Worm (Caenorhabditis elegans) whole organism, early embryonic: ENCODE results near the gene C07A4.3.
A peak's percentile ranks its signal among the peaks of the same experiment; 100 is the strongest.

Experiments
- B0310.2 ChIP-seq: sonication (generic microtip); optimal IDR thresholded peaks from 2 replicates; lab custom pipeline; 2016; ENCODE audit warnings: mild to moderate bottlenecking, missing genetic modification characterization, missing compliant biosample characterization
- F13C5.2 ChIP-seq: sonication (generic microtip); optimal IDR thresholded peaks from 2 replicates; lab custom pipeline; 2017; ENCODE audit warnings: mild to moderate bottlenecking, missing genetic modification characterization, inconsistent platforms, missing compliant biosample characterization
- aly-1 ChIP-seq: sonication (generic microtip); optimal IDR thresholded peaks from 2 replicates; lab custom pipeline; 2016; ENCODE audit warnings: missing genetic modification characterization, missing compliant biosample characterization
- ama-1 ChIP-seq: fragments of 150-350 bp; optimal IDR thresholded peaks from 2 replicates; lab custom pipeline; 2014
- ceh-13 ChIP-seq: fragments of 200-800 bp; sonication (Bioruptor generic); optimal IDR thresholded peaks from 2 replicates; lab custom pipeline; 2018; ENCODE audit warnings: mild to moderate bottlenecking, missing genetic modification characterization, missing compliant biosample characterization
- ceh-36 ChIP-seq: sonication (generic microtip); optimal IDR thresholded peaks from 2 replicates; lab custom pipeline; 2016; ENCODE audit warnings: missing genetic modification characterization, inconsistent platforms, missing compliant biosample characterization
- ets-7 ChIP-seq: sonication (generic microtip); optimal IDR thresholded peaks from 2 replicates; lab custom pipeline; 2016; ENCODE audit warnings: missing genotype, missing genetic modification characterization, missing compliant biosample characterization
- flt-1 ChIP-seq: fragments of 200-800 bp; sonication (Bioruptor generic); IDR thresholded peaks from 2 replicates; pipeline ENCODE4 v1.3.6; 2022; ENCODE audit warnings: missing genetic modification characterization, missing compliant biosample characterization
- hmbx-1 ChIP-seq: sonication (generic microtip); optimal IDR thresholded peaks from 2 replicates; lab custom pipeline; 2016; ENCODE audit warnings: mild to moderate bottlenecking, missing genetic modification characterization, missing compliant biosample characterization
- hmg-4 ChIP-seq: fragments of 200-800 bp; sonication (Bioruptor generic); optimal IDR thresholded peaks from 2 replicates; lab custom pipeline; 2018; ENCODE audit warnings: mild to moderate bottlenecking, missing genetic modification characterization, missing compliant biosample characterization
- hnd-1 ChIP-seq: sonication (generic microtip); optimal IDR thresholded peaks from 2 replicates; lab custom pipeline; 2016; ENCODE audit warnings: missing genetic modification characterization, missing compliant biosample characterization
- pes-1 ChIP-seq: fragments of 200-800 bp; sonication (Bioruptor generic); IDR thresholded peaks from 2 replicates; pipeline ENCODE4 v1.3.6; 2022; ENCODE audit warnings: missing genetic modification reagents, missing genetic modification characterization, missing compliant biosample characterization
- scrt-1 ChIP-seq: fragments of 200-800 bp; sonication (Bioruptor generic); IDR thresholded peaks from 2 replicates; pipeline ENCODE4 v1.3.6; 2022; ENCODE audit warnings: missing genetic modification characterization, missing compliant biosample characterization
- sea-1 ChIP-seq: fragments of 200-800 bp; sonication (Bioruptor generic); conservative IDR thresholded peaks from 2 replicates; pipeline ENCODE4 v1.3.6; 2022; ENCODE audit warnings: missing genetic modification characterization, missing compliant biosample characterization
- tbx-11 ChIP-seq: fragments of 200-800 bp; sonication (Bioruptor generic); IDR thresholded peaks from 2 replicates; pipeline ENCODE4 v1.3.6; 2022; ENCODE audit warnings: missing genetic modification characterization, missing compliant biosample characterization
- tbx-37 ChIP-seq: fragments of 200-800 bp; sonication (Bioruptor generic); conservative IDR thresholded peaks from 2 replicates; pipeline ENCODE4 v1.3.6; 2022; ENCODE audit warnings: missing genetic modification reagents, missing genetic modification characterization, missing compliant biosample characterization
- tra-4 ChIP-seq: sonication (generic microtip); optimal IDR thresholded peaks from 2 replicates; lab custom pipeline; 2017; ENCODE audit warnings: missing genetic modification characterization, missing compliant biosample characterization

Gene C07A4.3

ce11 chrX:10146592-10146991 lies 28.2 kb upstream of the C07A4.3 start, which contains the start of gene unc-115:
Gene unc-115 (plus strand): TSS chrX:10146892.
- no peak for TF ChIP-seq hnd-1
- TF ChIP-seq B0310.2 (tag; lab: Kevin White, UChicago) = peak; percentile 6
- TF ChIP-seq sea-1 = 0 out of 2 replicates have a peak, but pooled peaks have one; percentile 26
- no peak for TF ChIP-seq tra-4 (tag; lab: Kevin White, UChicago)
- TF ChIP-seq flt-1 (GFP tag; lab: Robert Waterston, UW) = no peak
- TF ChIP-seq hmg-4 (GFP tag; lab: Kevin White, UChicago) = peak; percentile 93
- TF ChIP-seq aly-1 (tag; lab: Kevin White, UChicago) = peak; percentile 75
- TF ChIP-seq hmbx-1 = no peak
- no peak for TF ChIP-seq ets-7
- 0 out of 2 replicates have a peak, but pooled peaks have one; percentile 33 for TF ChIP-seq scrt-1
- peak; percentile 82 for TF ChIP-seq F13C5.2 (tag; lab: Kevin White, UChicago)
- TF ChIP-seq ceh-13 = no peak

- no peak for TF ChIP-seq hmbx-1
- no peak for TF ChIP-seq ceh-13
- no peak for TF ChIP-seq flt-1 (GFP tag; lab: Robert Waterston, UW)
- TF ChIP-seq sea-1 = no peak
- no peak for TF ChIP-seq B0310.2 (tag; lab: Kevin White, UChicago)
- TF ChIP-seq ets-7 = no peak
- no peak for TF ChIP-seq hnd-1
- no peak for TF ChIP-seq hmg-4 (GFP tag; lab: Kevin White, UChicago)
- no peak for TF ChIP-seq F13C5.2 (tag; lab: Kevin White, UChicago)
- no peak for TF ChIP-seq scrt-1
Measured at ce11 chrX:10147236-10147635, 27.5 kb upstream of the C07A4.3 start.

- TF ChIP-seq scrt-1 (peak; percentile 33; the same call in 1 of the 2 replicates), tbx-11 (GFP tag; lab: Robert Waterston, UW) (peak; percentile 43; the same call in 1 of the 2 replicates), pes-1 (GFP tag; lab: Robert Waterston, UW) (peak; percentile 78), hnd-1 (peak; percentile 7), ama-1 (lab: Kevin White, UChicago) (no peak), ceh-13 (no peak), flt-1 (GFP tag; lab: Robert Waterston, UW) (peak; percentile 70), ceh-36 (tag; lab: Kevin White, UChicago) (peak; percentile 34), sea-1 (peak; percentile 61; the same call in 1 of the 2 replicates), hmg-4 (GFP tag; lab: Kevin White, UChicago) (peak; percentile 41)
Measured at ce11 chrX:10148235-10148872, 26.4 kb upstream of the C07A4.3 start.

ce11 chrX:10150918-10151317 lies 23.9 kb upstream of the C07A4.3 start:
- TF ChIP-seq pes-1 (GFP tag; lab: Robert Waterston, UW) (no peak), ceh-13 (no peak), F13C5.2 (tag; lab: Kevin White, UChicago) (no peak), tra-4 (tag; lab: Kevin White, UChicago) (no peak), hmbx-1 (no peak), scrt-1 (no peak), hmg-4 (GFP tag; lab: Kevin White, UChicago) (no peak), ama-1 (lab: Kevin White, UChicago) (no peak)

ce11 chrX:10154317-10154942 lies 20.4 kb upstream of the C07A4.3 start, which contains the start of gene F09B9.5:
Gene F09B9.5 (plus strand): TSS chrX:10154817.
- TF ChIP-seq pes-1 (GFP tag; lab: Robert Waterston, UW) (0 out of 2 replicates have a peak, but pooled peaks have one; percentile 44), ets-7 (no peak), tra-4 (tag; lab: Kevin White, UChicago) (no peak)

ce11 chrX:10155127-10155526 lies 19.7 kb upstream of the C07A4.3 start:
- TF ChIP-seq tbx-11 (GFP tag; lab: Robert Waterston, UW) (no peak), ama-1 (lab: Kevin White, UChicago) (no peak), ceh-36 (tag; lab: Kevin White, UChicago) (no peak), hnd-1 (no peak), hmg-4 (GFP tag; lab: Kevin White, UChicago) (no peak), pes-1 (GFP tag; lab: Robert Waterston, UW) (no peak), ets-7 (no peak), flt-1 (GFP tag; lab: Robert Waterston, UW) (no peak), tra-4 (tag; lab: Kevin White, UChicago) (no peak), hmbx-1 (no peak), F13C5.2 (tag; lab: Kevin White, UChicago) (no peak), scrt-1 (no peak), aly-1 (tag; lab: Kevin White, UChicago) (no peak), tbx-37 (GFP tag; lab: Robert Waterston, UW) (no peak), sea-1 (no peak), B0310.2 (tag; lab: Kevin White, UChicago) (no peak), ceh-13 (no peak)

- TF ChIP-seq ceh-36 (tag; lab: Kevin White, UChicago) (no peak), hmg-4 (GFP tag; lab: Kevin White, UChicago) (peak; percentile 59)
Measured at ce11 chrX:10158716-10159115, 16.1 kb upstream of the C07A4.3 start, which contains the start of gene erd-2.1. Gene erd-2.1 (minus strand): TSS chrX:10158829.

- TF ChIP-seq aly-1 (tag; lab: Kevin White, UChicago) = no peak
- no peak for TF ChIP-seq tbx-11 (GFP tag; lab: Robert Waterston, UW)
- TF ChIP-seq ceh-36 (tag; lab: Kevin White, UChicago) = no peak
- no peak for TF ChIP-seq hnd-1
- TF ChIP-seq pes-1 (GFP tag; lab: Robert Waterston, UW) = no peak
- TF ChIP-seq hmg-4 (GFP tag; lab: Kevin White, UChicago) = no peak
- TF ChIP-seq tbx-37 (GFP tag; lab: Robert Waterston, UW) = no peak
- no peak for TF ChIP-seq B0310.2 (tag; lab: Kevin White, UChicago)
- TF ChIP-seq tra-4 (tag; lab: Kevin White, UChicago) = no peak
- TF ChIP-seq flt-1 (GFP tag; lab: Robert Waterston, UW) = no peak
- no peak for TF ChIP-seq scrt-1
- TF ChIP-seq ama-1 (lab: Kevin White, UChicago) = no peak
- TF ChIP-seq sea-1 = no peak
Measured at ce11 chrX:10160097-10160677, 14.6 kb upstream of the C07A4.3 start, which contains the start of gene F09B9.4. Gene F09B9.4 (plus strand): TSS chrX:10160627.
